Worm (Caenorhabditis elegans): ENCODE measurements around the gene zhit-2.

zhit-2 gene

ce11 chrIII:4269220-4269935 lies 25.2 kb upstream of the zhit-2 start, which contains the start of the genes sftb-1 and R10E4.1 (continued):
- TF ChIP-seq lag-1 (GFP tag; IDR thresholded peaks at IDR 0.05), result no peak
- no peak for TF ChIP-seq let-607 (tag; optimal IDR thresholded peaks at IDR 0.05)
- no peak for TF ChIP-seq snpc-1.3 (tag; optimal IDR thresholded peaks at IDR 0.05; ENCODE audit: insufficient read depth)
- TF ChIP-seq madf-8 (GFP tag; conservative IDR thresholded peaks at IDR 0.05), result no peak; the same call in 1 of the 2 replicates
- no peak for TF ChIP-seq aptf-3 (GFP tag; IDR thresholded peaks at IDR 0.05)
- TF ChIP-seq hrde-1 (tag; optimal IDR thresholded peaks at IDR 0.05; ENCODE audit: borderline replicate concordance), result no peak
- no peak for TF ChIP-seq ceh-100 (GFP tag; IDR thresholded peaks at IDR 0.05)
- TF ChIP-seq C17E4.6 (GFP tag; IDR thresholded peaks at IDR 0.05), result no peak
- no peak for TF ChIP-seq mxl-1 (tag; optimal IDR thresholded peaks at IDR 0.05)
- no peak for TF ChIP-seq akir-1 (GFP tag; optimal IDR thresholded peaks at IDR 0.05)
- no peak for TF ChIP-seq Y95B8A.8 (GFP tag; IDR thresholded peaks at IDR 0.05)
- TF ChIP-seq snpc-1.1 (tag; optimal IDR thresholded peaks at IDR 0.05; ENCODE audit: insufficient read depth), result no peak
- no peak for TF ChIP-seq ztf-3 (GFP tag; optimal IDR thresholded peaks at IDR 0.05)
- no peak for TF ChIP-seq nhr-179 (tag; optimal IDR thresholded peaks at IDR 0.05)
- TF ChIP-seq ztf-25 (GFP tag; IDR thresholded peaks at IDR 0.05), result no peak
- no peak for TF ChIP-seq rpc-1 (optimal IDR thresholded peaks at IDR 0.05)
- no peak for TF ChIP-seq rpc-1 (tag; optimal IDR thresholded peaks at IDR 0.05)
- TF ChIP-seq B0019.2 (GFP tag; conservative IDR thresholded peaks at IDR 0.05), result no peak
- no peak for TF ChIP-seq F55B11.4 (tag; optimal IDR thresholded peaks at IDR 0.05; ENCODE audit: borderline replicate concordance, insufficient read depth)
- TF ChIP-seq hlh-26 (GFP tag; conservative IDR thresholded peaks at IDR 0.05), result no peak
- no peak for TF ChIP-seq egl-44 (GFP tag; IDR thresholded peaks at IDR 0.05)
- TF ChIP-seq K11D2.4 (GFP tag; IDR thresholded peaks at IDR 0.05), result no peak
- no peak for TF ChIP-seq xnd-1 (tag; optimal IDR thresholded peaks at IDR 0.05)
- no peak for TF ChIP-seq aptf-2 (GFP tag; conservative IDR thresholded peaks at IDR 0.05)
- peak; percentile 14 for TF ChIP-seq snpc-4 (GFP tag; optimal IDR thresholded peaks at IDR 0.05)
- peak in 3 of 4 experiments; percentile 24 to 40 (median 37) for TF ChIP-seq snpc-4 (tag; optimal IDR thresholded peaks at IDR 0.05)
- TF ChIP-seq cebp-2 (GFP tag; IDR thresholded peaks at IDR 0.05), result no peak
- TF ChIP-seq cebp-1 (GFP tag; IDR thresholded peaks at IDR 0.05), result no peak
- TF ChIP-seq cebp-1 (tag; optimal IDR thresholded peaks at IDR 0.05), result peak; percentile 61
- TF ChIP-seq mes-4 (tag; optimal IDR thresholded peaks at IDR 0.05), result no peak
- TF ChIP-seq F57C9.4 (tag; optimal IDR thresholded peaks at IDR 0.05), result no peak
- TF ChIP-seq him-1 (tag; optimal IDR thresholded peaks at IDR 0.05), result no peak
- TF ChIP-seq hlh-12 (tag; optimal IDR thresholded peaks at IDR 0.05), result no peak
- TF ChIP-seq Y53F4B.3 (GFP tag; IDR thresholded peaks at IDR 0.05), result no peak
- peak in 1 of 3 experiments; percentile 66 for TF ChIP-seq lin-35 (GFP tag; optimal IDR thresholded peaks at IDR 0.05)
- no peak for TF ChIP-seq madf-3 (GFP tag; IDR thresholded peaks at IDR 0.05)
- TF ChIP-seq lsl-1 (GFP tag; optimal IDR thresholded peaks at IDR 0.05), result peak; percentile 31
- TF ChIP-seq Y56A3A.18 (GFP tag; IDR thresholded peaks at IDR 0.05), result no peak
- TF ChIP-seq pha-4 (tag; optimal IDR thresholded peaks at IDR 0.05), result no peak
- no peak for TF ChIP-seq sptf-2 (GFP tag; optimal IDR thresholded peaks at IDR 0.05)
- TF ChIP-seq lsy-27 (tag; optimal IDR thresholded peaks at IDR 0.05; ENCODE audit: borderline replicate concordance, insufficient read depth), result peak; percentile 5
- no peak for TF ChIP-seq madf-10 (tag; optimal IDR thresholded peaks at IDR 0.05)
- TF ChIP-seq F49E8.2 (tag; optimal IDR thresholded peaks at IDR 0.05; ENCODE audit: insufficient read depth), result no peak
- no peak for TF ChIP-seq athp-1 (tag; optimal IDR thresholded peaks at IDR 0.05)
- no peak for TF ChIP-seq unc-62 (GFP tag; optimal IDR thresholded peaks at IDR 0.05)
- no peak for TF ChIP-seq sdz-38 (tag; optimal IDR thresholded peaks at IDR 0.05)
- no peak for TF ChIP-seq nhr-120 (GFP tag; IDR thresholded peaks at IDR 0.05)
- peak; percentile 15 for TF ChIP-seq repo-1 (tag; optimal IDR thresholded peaks at IDR 0.05)

Data from whole organism, young adult.